Worm (Caenorhabditis elegans): ENCODE data around the gene K02G10.15.

- TF ChIP-seq him-1 (tag; optimal IDR thresholded peaks at IDR 0.05): no peak
- no peak for TF ChIP-seq dao-5 (tag; optimal IDR thresholded peaks at IDR 0.05)
- TF ChIP-seq W03F9.2 (tag; optimal IDR thresholded peaks at IDR 0.05): no peak
Observed at ce11 chrX:4667788-4668187, 14.7 kb downstream of the K02G10.15 start, which contains the start of gene mfsd-12.
